Fruit fly (Drosophila melanogaster): ENCODE measurements around the gene CG43737.

The CG43737 gene

dm6 chrX:15175171-15175883 is at the start of gene CG43737:
TSS of gene CG43737 (plus strand) at chrX:15175441.
- TF ChIP-seq CG6276 (GFP tag; optimal IDR thresholded peaks at IDR 0.05), result no peak
- TF ChIP-seq Eip78C (GFP tag), result peak; percentile 16

- no peak for TF ChIP-seq Met (GFP tag; optimal IDR thresholded peaks at IDR 0.05)
- TF ChIP-seq CG15336 (GFP tag; IDR thresholded peaks at IDR 0.05), result no peak
- no peak for TF ChIP-seq CG3032 (tag; optimal IDR thresholded peaks at IDR 0.05)
- no peak for TF ChIP-seq CG6792 (GFP tag; optimal IDR thresholded peaks at IDR 0.05)
- no peak for TF ChIP-seq CG8319 (GFP tag; optimal IDR thresholded peaks at IDR 0.05)
- TF ChIP-seq CG3919 (GFP tag; optimal IDR thresholded peaks at IDR 0.05), result no peak
- TF ChIP-seq CG10669 (GFP tag; optimal IDR thresholded peaks at IDR 0.05), result no peak
- no peak for TF ChIP-seq CG6163 (GFP tag; IDR thresholded peaks at IDR 0.05)
- TF ChIP-seq Hr39 (GFP tag; optimal IDR thresholded peaks at IDR 0.05), result no peak
- no peak for TF ChIP-seq Hr4 (GFP tag; optimal IDR thresholded peaks at IDR 0.05)
- TF ChIP-seq Sox14 (GFP tag; optimal IDR thresholded peaks at IDR 0.05), result no peak
- TF ChIP-seq net (GFP tag; optimal IDR thresholded peaks at IDR 0.05), result no peak
- TF ChIP-seq ss (GFP tag; optimal IDR thresholded peaks at IDR 0.05), result no peak
- TF ChIP-seq CG16779 (tag; optimal IDR thresholded peaks at IDR 0.05), result no peak
- no peak for TF ChIP-seq CG9139 (GFP tag; optimal IDR thresholded peaks at IDR 0.05)
Observed at dm6 chrX:15125496-15125895, 49.7 kb upstream of the CG43737 start, which contains the start of gene drd. TSS of gene drd (plus strand) at chrX:15125753.

- TF ChIP-seq OdsH (GFP tag; optimal IDR thresholded peaks at IDR 0.05), result peak; percentile 16
- peak; percentile 15 for TF ChIP-seq Hr4 (GFP tag; optimal IDR thresholded peaks at IDR 0.05)
- peak; percentile 50 for TF ChIP-seq fkh (GFP tag; optimal IDR thresholded peaks at IDR 0.05)
- 0 out of 2 replicates have a peak, but pooled peaks have one; percentile 11 for TF ChIP-seq CG15336 (GFP tag; IDR thresholded peaks at IDR 0.05)
- TF ChIP-seq eg (GFP tag; IDR thresholded peaks at IDR 0.05), result peak; percentile 50; the same call in 2 of the 3 replicates
- no peak for TF ChIP-seq CG6792 (GFP tag; optimal IDR thresholded peaks at IDR 0.05)
- no peak for TF ChIP-seq fd59A (GFP tag; optimal IDR thresholded peaks at IDR 0.05)
- TF ChIP-seq CG8632 (GFP tag; optimal IDR thresholded peaks at IDR 0.05), result no peak
- peak; percentile 60 for TF ChIP-seq Eip78C (GFP tag)
- no peak for TF ChIP-seq CG11762 (GFP tag; optimal IDR thresholded peaks at IDR 0.05; ENCODE audit: insufficient read depth)
- TF ChIP-seq Ets96B (tag; optimal IDR thresholded peaks at IDR 0.05), result peak; percentile 32
- peak; percentile 5 for TF ChIP-seq CG4318 (GFP tag; optimal IDR thresholded peaks at IDR 0.05)
- TF ChIP-seq pdm3 (GFP tag; optimal IDR thresholded peaks at IDR 0.05), result peak; percentile 9
- TF ChIP-seq CG10669 (GFP tag; optimal IDR thresholded peaks at IDR 0.05), result peak; percentile 11
- TF ChIP-seq CG11902 (GFP tag; optimal IDR thresholded peaks at IDR 0.05), result no peak
- peak; percentile 10 for TF ChIP-seq CG3919 (GFP tag; optimal IDR thresholded peaks at IDR 0.05)
- TF ChIP-seq CG10631 (GFP tag; optimal IDR thresholded peaks at IDR 0.05), result peak; percentile 13
- peak; percentile 23 for TF ChIP-seq CG3032 (tag; optimal IDR thresholded peaks at IDR 0.05)
- no peak for TF ChIP-seq acj6 (GFP tag; optimal IDR thresholded peaks at IDR 0.05)
- TF ChIP-seq net (GFP tag; optimal IDR thresholded peaks at IDR 0.05), result no peak
- TF ChIP-seq CG32006 (GFP tag; optimal IDR thresholded peaks at IDR 0.05), result peak; percentile 50
- TF ChIP-seq CG6808 (GFP tag; optimal IDR thresholded peaks at IDR 0.05), result peak; percentile 27
- peak; percentile 52 for TF ChIP-seq svp (GFP tag)
Observed at dm6 chrX:15127880-15128644, 47.2 kb upstream of the CG43737 start.

- no peak for TF ChIP-seq Hr39 (GFP tag; optimal IDR thresholded peaks at IDR 0.05)
- TF ChIP-seq CG34406 (GFP tag; optimal IDR thresholded peaks at IDR 0.05), result no peak
- no peak for TF ChIP-seq CG31627 (GFP tag; optimal IDR thresholded peaks at IDR 0.05)
- no peak for TF ChIP-seq CG3032 (tag; optimal IDR thresholded peaks at IDR 0.05)
- TF ChIP-seq spab (GFP tag; optimal IDR thresholded peaks at IDR 0.05), result no peak
- TF ChIP-seq Ets21C (GFP tag; optimal IDR thresholded peaks at IDR 0.05), result no peak
- no peak for TF ChIP-seq CG3919 (GFP tag; optimal IDR thresholded peaks at IDR 0.05)
- no peak for TF ChIP-seq ss (GFP tag; optimal IDR thresholded peaks at IDR 0.05)
- no peak for TF ChIP-seq topi (GFP tag; optimal IDR thresholded peaks at IDR 0.05)
- TF ChIP-seq net (GFP tag; optimal IDR thresholded peaks at IDR 0.05), result no peak
- TF ChIP-seq Hr38 (GFP tag; optimal IDR thresholded peaks at IDR 0.05), result no peak
- TF ChIP-seq CG32006 (GFP tag; optimal IDR thresholded peaks at IDR 0.05), result peak; percentile 59
- no peak for TF ChIP-seq CG8319 (GFP tag; optimal IDR thresholded peaks at IDR 0.05)
- TF ChIP-seq salr (GFP tag; optimal IDR thresholded peaks at IDR 0.05), result no peak
- TF ChIP-seq CG6163 (GFP tag; IDR thresholded peaks at IDR 0.05), result no peak
- no peak for TF ChIP-seq CG16779 (tag; optimal IDR thresholded peaks at IDR 0.05)
- no peak for TF ChIP-seq cyc (GFP tag; optimal IDR thresholded peaks at IDR 0.05)
- TF ChIP-seq lz (GFP tag; optimal IDR thresholded peaks at IDR 0.05), result no peak
- no peak for TF ChIP-seq OdsH (GFP tag; optimal IDR thresholded peaks at IDR 0.05)
- peak; percentile 45 for TF ChIP-seq CG15336 (GFP tag; IDR thresholded peaks at IDR 0.05)
- no peak for TF ChIP-seq CG8632 (GFP tag; optimal IDR thresholded peaks at IDR 0.05)
- no peak for TF ChIP-seq fd59A (GFP tag; optimal IDR thresholded peaks at IDR 0.05)
- no peak for TF ChIP-seq pdm3 (GFP tag; optimal IDR thresholded peaks at IDR 0.05)
- no peak for TF ChIP-seq Smox (GFP tag; optimal IDR thresholded peaks at IDR 0.05)
Observed at dm6 chrX:15132065-15132464, 43.2 kb upstream of the CG43737 start.
